Worm (Caenorhabditis elegans) whole organism, mixed stage, embryonic: ENCODE results near the gene Y44A6D.5.

Source experiments
- elt-3 ChIP-seq: fragments of 150-350 bp; optimal IDR thresholded peaks from 2 replicates; lab custom pipeline; 2014; ENCODE audit warnings: missing biosample characterization, missing genetic modification characterization
- hlh-1 ChIP-seq: fragments of 150-350 bp; optimal IDR thresholded peaks from 2 replicates; lab custom pipeline; 2014; ENCODE audit warnings: missing biosample characterization, missing genetic modification reagents, missing genetic modification characterization
- sptf-1 ChIP-seq: sonication (generic microtip); optimal IDR thresholded peaks from 2 replicates; lab custom pipeline; 2017; ENCODE audit warnings: mild to moderate bottlenecking, missing genetic modification characterization, moderate library complexity, missing compliant biosample characterization

- TF ChIP-seq elt-3 (tag; lab: Kevin White, UChicago): no peak
- TF ChIP-seq sptf-1 (tag; lab: Kevin White, UChicago): no peak
- no peak for TF ChIP-seq hlh-1
These were observed 21.4 kb downstream of the Y44A6D.5 start for ce11 chrV:20781346-20781952.
